Fruit fly (Drosophila melanogaster) whole organism, embryonic: ENCODE measurements around the gene ple.

Source experiments
- Aef1 ChIP-seq: fragments of 200-800 bp; sonication (Bioruptor generic); IDR thresholded peaks from 3 replicates; pipeline ENCODE4 v1.3.6; 2022; ENCODE audit warnings: missing biosample characterization, missing genetic modification characterization
- B-H2 ChIP-seq: fragments of 200-800 bp; sonication (Bioruptor generic); optimal IDR thresholded peaks from 2 replicates; lab custom pipeline; 2018; ENCODE audit warnings: missing biosample characterization, mild to moderate bottlenecking, missing genetic modification characterization
- Bdp1 ChIP-seq: fragments of 200-800 bp; sonication (Bioruptor generic); optimal IDR thresholded peaks from 3 replicates; lab custom pipeline; 2016; ENCODE audit warnings: missing biosample characterization, missing genetic modification characterization
- CG1024 ChIP-seq: fragments of 200-800 bp; sonication (Bioruptor generic); IDR thresholded peaks from 2 replicates; pipeline ENCODE4 v1.3.6; 2022; ENCODE audit warnings: missing biosample characterization, missing genetic modification characterization
- CG10267 ChIP-seq: fragments of 200-800 bp; sonication (Bioruptor generic); optimal IDR thresholded peaks from 2 replicates; lab custom pipeline; 2018; ENCODE audit warnings: missing biosample characterization, mild to moderate bottlenecking, missing genetic modification characterization, moderate library complexity
- CG10274 ChIP-seq: fragments of 200-800 bp; sonication (Bioruptor generic); optimal IDR thresholded peaks from 3 replicates; lab custom pipeline; 2017; ENCODE audit warnings: missing biosample characterization, mild to moderate bottlenecking, missing genetic modification characterization
- CG11093 ChIP-seq: fragments of 200-800 bp; sonication (Bioruptor generic); IDR thresholded peaks from 3 replicates; pipeline ENCODE4 v1.3.6; 2022; ENCODE audit warnings: missing biosample characterization, missing genetic modification characterization
- CG11398 ChIP-seq: fragments of 200-800 bp; sonication (Bioruptor generic); optimal IDR thresholded peaks from 2 replicates; lab custom pipeline; 2016; ENCODE audit warnings: missing biosample characterization, missing genetic modification characterization
- CG12104 ChIP-seq: fragments of 200-800 bp; sonication (Bioruptor generic); optimal IDR thresholded peaks from 3 replicates; lab custom pipeline; 2016; ENCODE audit warnings: missing biosample characterization, missing genetic modification characterization
- CG14441 ChIP-seq: fragments of 200-800 bp; sonication (Bioruptor generic); IDR thresholded peaks from 2 replicates; pipeline ENCODE4 v1.3.6; 2022; ENCODE audit warnings: missing biosample characterization, missing genetic modification characterization
- CG1647 ChIP-seq: fragments of 200-800 bp; sonication (Bioruptor generic); optimal IDR thresholded peaks from 3 replicates; lab custom pipeline; 2016; ENCODE audit warnings: missing biosample characterization, missing genetic modification characterization
- CG2199 ChIP-seq: fragments of 200-800 bp; sonication (Bioruptor generic); IDR thresholded peaks from 3 replicates; pipeline ENCODE4 v1.3.6; 2022; ENCODE audit warnings: missing biosample characterization, missing genetic modification characterization
- CG2889 ChIP-seq: fragments of 200-800 bp; sonication (Bioruptor generic); IDR thresholded peaks from 3 replicates; pipeline ENCODE4 v1.3.6; 2022; ENCODE audit warnings: missing biosample characterization, missing genetic modification characterization
- CG3281 ChIP-seq: fragments of 200-800 bp; sonication (Bioruptor generic); optimal IDR thresholded peaks from 3 replicates; lab custom pipeline; 2017; ENCODE audit warnings: missing biosample characterization, mild to moderate bottlenecking, missing genetic modification characterization
- CG33213 ChIP-seq: fragments of 200-800 bp; sonication (Bioruptor generic); optimal IDR thresholded peaks from 3 replicates; lab custom pipeline; 2016; ENCODE audit warnings: missing biosample characterization, missing genetic modification characterization
- CG42726 ChIP-seq: fragments of 200-800 bp; sonication (Bioruptor generic); IDR thresholded peaks from 2 replicates; pipeline ENCODE4 v1.3.6; 2022; ENCODE audit warnings: missing biosample characterization, missing genetic modification characterization; ENCODE audit not compliant: partially characterized antibody
- CG4282 ChIP-seq: fragments of 200-800 bp; sonication (Bioruptor generic); optimal IDR thresholded peaks from 2 replicates; lab custom pipeline; 2016; ENCODE audit warnings: missing biosample characterization, missing genetic modification characterization
- CG5245 ChIP-seq: fragments of 200-800 bp; sonication (Bioruptor generic); optimal IDR thresholded peaks from 3 replicates; lab custom pipeline; 2016; ENCODE audit warnings: missing biosample characterization, missing genetic modification characterization
- CG6765 ChIP-seq: fragments of 200-800 bp; sonication (Bioruptor generic); optimal IDR thresholded peaks from 3 replicates; lab custom pipeline; 2017; ENCODE audit warnings: missing biosample characterization, mild to moderate bottlenecking, missing genetic modification characterization
- CG7372 ChIP-seq: fragments of 200-800 bp; sonication (Bioruptor generic); IDR thresholded peaks from 2 replicates; pipeline ENCODE4 v1.3.6; 2022; ENCODE audit warnings: missing biosample characterization, missing genetic modification characterization
- CrebB ChIP-seq: fragments of 200-800 bp; sonication (Bioruptor generic); optimal IDR thresholded peaks from 3 replicates; lab custom pipeline; 2018; ENCODE audit warnings: missing biosample characterization, mild to moderate bottlenecking, missing genetic modification characterization
- Dek ChIP-seq: fragments of 200-800 bp; sonication (Bioruptor generic); optimal IDR thresholded peaks from 3 replicates; lab custom pipeline; 2019; ENCODE audit warnings: missing biosample characterization, mild to moderate bottlenecking, missing genetic modification characterization, moderate library complexity
- E2f2 ChIP-seq: fragments of 200-800 bp; sonication (Bioruptor generic); IDR thresholded peaks from 2 replicates; pipeline ENCODE4 v1.3.6; 2022; ENCODE audit warnings: missing biosample characterization, missing genetic modification characterization
- Hr39 ChIP-seq: fragments of >200 bp; optimal IDR thresholded peaks from 2 replicates; lab custom pipeline; 2017
- Hsf ChIP-seq: fragments of 200-800 bp; sonication (Bioruptor generic); optimal IDR thresholded peaks from 3 replicates; lab custom pipeline; 2016; ENCODE audit warnings: missing biosample characterization, missing genetic modification characterization
- Lpt ChIP-seq: fragments of >200 bp; optimal IDR thresholded peaks from 2 replicates; lab custom pipeline; 2018; ENCODE audit warnings: missing biosample characterization, missing genetic modification characterization
- Max ChIP-seq: fragments of 200-800 bp; sonication (Bioruptor generic); optimal IDR thresholded peaks from 2 replicates; lab custom pipeline; 2016; ENCODE audit warnings: missing biosample characterization, mild to moderate bottlenecking, missing genetic modification characterization
- Med ChIP-seq: fragments of 200-800 bp; sonication (Bioruptor generic); peaks from one replicate; lab custom pipeline; 2016; ENCODE audit warnings: missing biosample characterization, missing genetic modification characterization, mild to moderate bottlenecking, inconsistent platforms, moderate library complexity
- Mes4 ChIP-seq: fragments of 200-800 bp; sonication (Bioruptor generic); optimal IDR thresholded peaks from 2 replicates; lab custom pipeline; 2016; ENCODE audit warnings: missing biosample characterization, missing genetic modification characterization
- Oaz ChIP-seq: fragments of 200-800 bp; sonication (Bioruptor generic); IDR thresholded peaks from 2 replicates; pipeline ENCODE4 v1.3.6; 2022; ENCODE audit warnings: missing biosample characterization, missing genetic modification characterization
- Poxn ChIP-seq: fragments of 200-800 bp; sonication (Bioruptor generic); IDR thresholded peaks from 2 replicates; pipeline ENCODE4 v1.3.6; 2022; ENCODE audit warnings: missing biosample characterization, missing genetic modification characterization
- Ptx1 ChIP-seq: fragments of 200-800 bp; sonication (Bioruptor generic); IDR thresholded peaks from 2 replicates; pipeline ENCODE4 v1.3.6; 2022; ENCODE audit warnings: missing biosample characterization, missing genetic modification characterization
- Sin3A ChIP-seq: fragments of >200 bp; optimal IDR thresholded peaks from 2 replicates; lab custom pipeline; 2018
- ap ChIP-seq: fragments of 200-800 bp; sonication (Bioruptor generic); IDR thresholded peaks from 2 replicates; pipeline ENCODE4 v1.3.6; 2022; ENCODE audit warnings: missing biosample characterization, missing genetic modification characterization
- az2 ChIP-seq: fragments of 200-800 bp; sonication (Bioruptor generic); optimal IDR thresholded peaks from 3 replicates; lab custom pipeline; 2016; ENCODE audit warnings: missing biosample characterization, missing genetic modification characterization
- caup ChIP-seq: fragments of 200-800 bp; sonication (Bioruptor generic); optimal IDR thresholded peaks from 3 replicates; lab custom pipeline; 2017; ENCODE audit warnings: missing biosample characterization, mild to moderate bottlenecking, missing genetic modification characterization, moderate library complexity; ENCODE audit not compliant: severe bottlenecking
- cg ChIP-seq: fragments of 200-800 bp; sonication (Bioruptor generic); optimal IDR thresholded peaks from 3 replicates; lab custom pipeline; 2019; ENCODE audit warnings: missing biosample characterization, mild to moderate bottlenecking, missing genetic modification characterization, moderate library complexity
- chm ChIP-seq: fragments of 200-800 bp; sonication (Bioruptor generic); IDR thresholded peaks from 2 replicates; pipeline ENCODE4 v1.3.6; 2022; ENCODE audit warnings: missing biosample characterization, missing genetic modification characterization
- crc ChIP-seq: fragments of 200-800 bp; sonication (Bioruptor generic); optimal IDR thresholded peaks from 2 replicates; lab custom pipeline; 2016; ENCODE audit warnings: missing biosample characterization, missing genetic modification characterization
- cwo ChIP-seq: fragments of 200-800 bp; sonication (Bioruptor generic); optimal IDR thresholded peaks from 3 replicates; lab custom pipeline; 2017; ENCODE audit warnings: missing biosample characterization, missing genetic modification characterization, mild to moderate bottlenecking, moderate library complexity, missing genetic modification reagents
- esg ChIP-seq: fragments of 200-800 bp; sonication (Bioruptor generic); conservative IDR thresholded peaks from 2 replicates; pipeline ENCODE4 v1.3.6; 2022; ENCODE audit warnings: missing biosample characterization, missing genetic modification characterization
- eve ChIP-seq, 2 experiments: fragments of >200 bp; optimal IDR thresholded peaks; 2 replicates each; lab custom pipeline; 2017; ENCODE audit warnings: missing biosample characterization in 2 of 2, missing genetic modification characterization in 2 of 2
- fd3F ChIP-seq: fragments of 200-800 bp; sonication (Bioruptor generic); optimal IDR thresholded peaks from 2 replicates; lab custom pipeline; 2018; ENCODE audit warnings: missing biosample characterization, mild to moderate bottlenecking, missing genetic modification characterization, moderate library complexity
- fru ChIP-seq: fragments of >200 bp; optimal IDR thresholded peaks from 2 replicates; lab custom pipeline; 2017
- gsb-n ChIP-seq: fragments of 200-800 bp; sonication (Bioruptor generic); optimal IDR thresholded peaks from 3 replicates; lab custom pipeline; 2018; ENCODE audit warnings: missing biosample characterization, mild to moderate bottlenecking, missing genetic modification characterization
- lilli ChIP-seq: fragments of 200-800 bp; sonication (Bioruptor generic); optimal IDR thresholded peaks from 3 replicates; lab custom pipeline; 2016; ENCODE audit warnings: missing biosample characterization, missing genetic modification characterization
- nmo ChIP-seq: fragments of 200-800 bp; sonication (Bioruptor generic); optimal IDR thresholded peaks from 2 replicates; lab custom pipeline; 2018; ENCODE audit warnings: missing biosample characterization, mild to moderate bottlenecking, missing genetic modification characterization, moderate library complexity
- repo ChIP-seq: fragments of 200-800 bp; sonication (Bioruptor generic); optimal IDR thresholded peaks from 2 replicates; lab custom pipeline; 2016; ENCODE audit warnings: missing biosample characterization, missing genetic modification characterization
- rib ChIP-seq: fragments of 200-800 bp; sonication (Bioruptor generic); IDR thresholded peaks from 2 replicates; pipeline ENCODE4 v1.3.6; 2022; ENCODE audit warnings: missing biosample characterization, missing genetic modification characterization
- seq ChIP-seq: fragments of 200-800 bp; sonication (Bioruptor generic); IDR thresholded peaks from 2 replicates; pipeline ENCODE4 v1.3.6; 2022; ENCODE audit warnings: missing biosample characterization, missing genetic modification characterization
- shn ChIP-seq: fragments of 200-800 bp; sonication (Bioruptor generic); optimal IDR thresholded peaks from 3 replicates; lab custom pipeline; 2016; ENCODE audit warnings: missing biosample characterization, missing genetic modification characterization
- sim ChIP-seq: fragments of 200-800 bp; sonication (Bioruptor generic); IDR thresholded peaks from 2 replicates; pipeline ENCODE4 v1.3.6; 2022; ENCODE audit warnings: missing biosample characterization, missing genetic modification characterization
- tin ChIP-seq: fragments of 200-800 bp; sonication (Bioruptor generic); optimal IDR thresholded peaks from 3 replicates; lab custom pipeline; 2016; ENCODE audit warnings: missing biosample characterization, missing genetic modification characterization

The ple gene

dm6 chr3L:6705865-6706264 lies 13.5 kb downstream of the ple start (continued):
- TF ChIP-seq CG6765 (GFP tag; lab: Kevin White, UChicago) (no peak), fd3F (GFP tag; lab: Kevin White, UChicago) (peak; percentile 54), Bdp1 (no peak), chm (GFP tag; lab: Robert Waterston, UW) (no peak; the same call in 1 of the 2 replicates), CG2199 (GFP tag; lab: Robert Waterston, UW) (0 out of 3 replicates have a peak, but pooled peaks have one; percentile 45), Ptx1 (GFP tag; lab: Robert Waterston, UW) (peak; percentile 68), gsb-n (tag; lab: Kevin White, UChicago) (peak; percentile 11), CG12104 (no peak), CG4282 (GFP tag; lab: Kevin White, UChicago) (no peak), CG14441 (GFP tag; lab: Robert Waterston, UW) (0 out of 2 replicates have a peak, but pooled peaks have one; percentile 11), CG2889 (0 out of 3 replicates have a peak, but pooled peaks have one; percentile 30), E2f2 (GFP tag; lab: Robert Waterston, UW) (peak; percentile 38; the same call in 1 of the 2 replicates), shn (GFP tag; lab: Kevin White, UChicago) (no peak), Dek (no peak), CG5245 (GFP tag; lab: Kevin White, UChicago) (peak; percentile 36), rib (GFP tag; lab: Robert Waterston, UW) (no peak), Sin3A (lab: Kevin White, UChicago) (no peak), fru (lab: Kevin White, UChicago) (no peak), CG11093 (0 out of 3 replicates have a peak, but pooled peaks have one; percentile 34), Oaz (GFP tag; lab: Robert Waterston, UW) (no peak), CG10274 (GFP tag; lab: Kevin White, UChicago) (no peak), CG42726 (GFP tag; lab: Robert Waterston, UW) (no peak), CG11398 (GFP tag; lab: Kevin White, UChicago) (no peak), CrebB (no peak), Max (GFP tag; lab: Kevin White, UChicago) (peak; percentile 15), CG1647 (GFP tag; lab: Kevin White, UChicago) (no peak), CG1024 (GFP tag; lab: Robert Waterston, UW) (peak; percentile 66; the same call in 1 of the 2 replicates), tin (GFP tag; lab: Kevin White, UChicago) (peak; percentile 58), esg (peak; percentile 65), cwo (GFP tag; lab: Kevin White, UChicago) (peak; percentile 61), Aef1 (GFP tag; lab: Robert Waterston, UW) (peak; percentile 60; the same call in 1 of the 3 replicates), az2 (GFP tag; lab: Kevin White, UChicago) (peak; percentile 63), crc (no peak), Mes4 (GFP tag; lab: Kevin White, UChicago) (peak; percentile 13), eve (GFP tag; optimal IDR thresholded peaks at IDR 0.05; lab: Kevin White, UChicago) (peak in 1 of 2 experiments; percentile 63), sim (no peak), nmo (GFP tag; lab: Kevin White, UChicago) (peak; percentile 76), repo (GFP tag; lab: Kevin White, UChicago) (no peak), lilli (GFP tag; lab: Kevin White, UChicago) (peak; percentile 18), CG7372 (peak; percentile 48; the same call in 1 of the 2 replicates), CG3281 (GFP tag; lab: Kevin White, UChicago) (peak; percentile 13), Poxn (GFP tag; lab: Robert Waterston, UW) (no peak), Lpt (GFP tag; lab: Kevin White, UChicago) (no peak), B-H2 (GFP tag; lab: Kevin White, UChicago) (no peak), caup (GFP tag; lab: Kevin White, UChicago) (peak; percentile 17), Med (peak; percentile 90), Hsf (GFP tag; lab: Kevin White, UChicago) (peak; percentile 31), CG10267 (peak; percentile 55), cg (GFP tag; lab: Kevin White, UChicago) (no peak), seq (GFP tag; lab: Robert Waterston, UW) (peak; percentile 59; the same call in 1 of the 2 replicates), CG33213 (GFP tag; lab: Kevin White, UChicago) (no peak), ap (GFP tag; lab: Robert Waterston, UW) (peak; percentile 25; the same call in 1 of the 2 replicates), Hr39 (lab: Kevin White, UChicago) (no peak)
